Fruit fly (Drosophila melanogaster) Kc167 (cell line): Measurements from ENCODE around the gene cyr.

Experiments used
- Myc ChIP-seq: fragments of >200 bp; optimal IDR thresholded peaks from 2 replicates; lab custom pipeline; 2017; ENCODE audit warnings: missing external identifiers
- Sin3A ChIP-seq: fragments of >200 bp; optimal IDR thresholded peaks from 2 replicates; lab custom pipeline; 2018; ENCODE audit warnings: missing external identifiers
- h ChIP-seq: fragments of >200 bp; optimal IDR thresholded peaks from 3 replicates; lab custom pipeline; 2018; ENCODE audit warnings: missing external identifiers
- insv ChIP-seq: fragments of >200 bp; optimal IDR thresholded peaks from 3 replicates; lab custom pipeline; 2018; ENCODE audit warnings: missing external identifiers
- psq ChIP-seq: fragments of >200 bp; optimal IDR thresholded peaks from 2 replicates; lab custom pipeline; 2017; ENCODE audit warnings: missing external identifiers
- ttk ChIP-seq: sonication (Bioruptor generic); optimal IDR thresholded peaks from 2 replicates; lab custom pipeline; 2017; ENCODE audit warnings: missing external identifiers

cyr gene

dm6 chrX:8158942-8159472 lies 23.5 kb upstream of the cyr start:
- no peak for TF ChIP-seq Sin3A (lab: Kevin White, UChicago)
- TF ChIP-seq Myc (lab: Kevin White, UChicago) = no peak
- TF ChIP-seq psq (lab: Kevin White, UChicago) = no peak
- no peak for TF ChIP-seq h (lab: Kevin White, UChicago)
- TF ChIP-seq insv = no peak
- TF ChIP-seq ttk (lab: Kevin White, UChicago) = no peak

- TF ChIP-seq Myc (lab: Kevin White, UChicago) (no peak), insv (no peak), ttk (lab: Kevin White, UChicago) (no peak), h (lab: Kevin White, UChicago) (no peak), Sin3A (lab: Kevin White, UChicago) (no peak), psq (lab: Kevin White, UChicago) (no peak)
These were observed 21.8 kb upstream of the cyr start, which contains the start of the genes Traf6 and GIIIspla2 for dm6 chrX:8157294-8157693. Gene Traf6 (minus strand): TSS chrX:8157386. Gene GIIIspla2 (plus strand): TSS chrX:8157628.

DNA sequence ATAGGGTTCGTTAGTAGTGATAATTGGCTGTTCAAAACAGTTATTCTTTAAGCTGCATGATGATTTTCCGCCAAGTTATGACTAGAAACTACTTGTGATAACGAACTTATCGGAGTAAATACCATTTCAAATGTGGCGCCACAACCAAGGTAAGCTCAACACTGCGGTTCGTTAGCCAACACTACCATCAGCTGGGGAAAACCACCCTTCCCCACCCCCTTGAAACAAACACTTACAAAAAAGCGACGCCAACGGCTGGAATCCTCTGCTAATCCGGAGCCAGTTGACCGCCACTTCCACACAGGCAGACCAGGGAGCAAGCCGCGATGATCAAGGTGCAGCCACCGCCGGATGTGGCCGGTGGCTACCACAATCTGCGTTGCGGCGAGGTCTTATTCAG lies 17.2 kb upstream of the cyr start, which contains the start of gene CG18262:
CG18262 (plus strand) TSS at position 231 of the 400 bp plus-strand sequence.
- TF ChIP-seq ttk (lab: Kevin White, UChicago) = no peak
- no peak for TF ChIP-seq h (lab: Kevin White, UChicago)
- no peak for TF ChIP-seq Sin3A (lab: Kevin White, UChicago)
- no peak for TF ChIP-seq psq (lab: Kevin White, UChicago)
- no peak for TF ChIP-seq Myc (lab: Kevin White, UChicago)
- TF ChIP-seq insv = no peak

dm6 chrX:8152077-8152476 lies 16.6 kb upstream of the cyr start, which contains the start of gene Gbeta5:
Gene Gbeta5 (minus strand): TSS chrX:8152275.
- TF ChIP-seq ttk (lab: Kevin White, UChicago) (no peak), Myc (lab: Kevin White, UChicago) (no peak), Sin3A (lab: Kevin White, UChicago) (no peak), psq (lab: Kevin White, UChicago) (no peak), h (lab: Kevin White, UChicago) (no peak), insv (no peak)

- no peak for TF ChIP-seq Sin3A (lab: Kevin White, UChicago)
- TF ChIP-seq h (lab: Kevin White, UChicago) = no peak
- TF ChIP-seq Myc (lab: Kevin White, UChicago) = no peak
- no peak for TF ChIP-seq insv
- no peak for TF ChIP-seq psq (lab: Kevin White, UChicago)
- TF ChIP-seq ttk (lab: Kevin White, UChicago) = no peak
These were observed 13.0 kb upstream of the cyr start, which contains the start of gene CG10959 for dm6 chrX:8148556-8148955. Gene CG10959 (plus strand): TSS chrX:8148783.

dm6 chrX:8147649-8148048 lies 12.1 kb upstream of the cyr start, which contains the start of gene CG15336:
Gene CG15336 (plus strand): TSS chrX:8147949.
- TF ChIP-seq Myc (lab: Kevin White, UChicago) (no peak), psq (lab: Kevin White, UChicago) (no peak), ttk (lab: Kevin White, UChicago) (no peak), insv (no peak), h (lab: Kevin White, UChicago) (no peak), Sin3A (lab: Kevin White, UChicago) (no peak)

dm6 chrX:8145501-8146157 lies 10.1 kb upstream of the cyr start, which contains the start of the genes alpha-PheRS and CG2129:
Gene alpha-PheRS (minus strand): TSS chrX:8145602.
Gene CG2129 (plus strand): TSS chrX:8145839.
- TF ChIP-seq insv = no peak
- TF ChIP-seq ttk (lab: Kevin White, UChicago) = no peak

dm6 chrX:8143537-8143936 lies 8.0 kb upstream of the cyr start, which contains the start of gene CG17982:
Gene CG17982 (minus strand): TSS chrX:8143835.
- TF ChIP-seq Myc (lab: Kevin White, UChicago) = no peak
- TF ChIP-seq psq (lab: Kevin White, UChicago) = peak; percentile 13

DNA sequence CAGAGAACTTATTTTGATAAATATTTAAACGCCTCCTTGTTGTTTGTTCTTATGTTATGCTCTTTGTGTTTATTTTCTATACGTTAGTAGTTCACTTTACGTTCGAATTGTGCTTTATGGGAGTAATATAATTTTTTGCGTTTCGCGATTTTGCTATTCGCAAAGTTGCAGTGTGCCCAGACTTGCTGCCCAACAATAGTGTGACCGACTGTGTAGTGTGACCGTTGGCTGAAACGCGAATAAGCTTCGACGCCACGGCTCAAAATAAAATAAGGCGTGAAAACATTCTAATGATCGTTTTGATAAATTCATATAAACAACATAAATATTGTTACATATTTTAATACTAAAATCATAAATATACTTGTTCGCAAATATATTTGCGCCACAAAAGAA lies 6.6 kb upstream of the cyr start, which contains the start of gene Smox:
Smox (minus strand) TSS at position 213 of the 396 bp plus-strand sequence.
- no peak for TF ChIP-seq ttk (lab: Kevin White, UChicago)
- no peak for TF ChIP-seq insv
- no peak for TF ChIP-seq Sin3A (lab: Kevin White, UChicago)
- TF ChIP-seq psq (lab: Kevin White, UChicago) = no peak
- no peak for TF ChIP-seq h (lab: Kevin White, UChicago)
- TF ChIP-seq Myc (lab: Kevin White, UChicago) = no peak

DNA sequence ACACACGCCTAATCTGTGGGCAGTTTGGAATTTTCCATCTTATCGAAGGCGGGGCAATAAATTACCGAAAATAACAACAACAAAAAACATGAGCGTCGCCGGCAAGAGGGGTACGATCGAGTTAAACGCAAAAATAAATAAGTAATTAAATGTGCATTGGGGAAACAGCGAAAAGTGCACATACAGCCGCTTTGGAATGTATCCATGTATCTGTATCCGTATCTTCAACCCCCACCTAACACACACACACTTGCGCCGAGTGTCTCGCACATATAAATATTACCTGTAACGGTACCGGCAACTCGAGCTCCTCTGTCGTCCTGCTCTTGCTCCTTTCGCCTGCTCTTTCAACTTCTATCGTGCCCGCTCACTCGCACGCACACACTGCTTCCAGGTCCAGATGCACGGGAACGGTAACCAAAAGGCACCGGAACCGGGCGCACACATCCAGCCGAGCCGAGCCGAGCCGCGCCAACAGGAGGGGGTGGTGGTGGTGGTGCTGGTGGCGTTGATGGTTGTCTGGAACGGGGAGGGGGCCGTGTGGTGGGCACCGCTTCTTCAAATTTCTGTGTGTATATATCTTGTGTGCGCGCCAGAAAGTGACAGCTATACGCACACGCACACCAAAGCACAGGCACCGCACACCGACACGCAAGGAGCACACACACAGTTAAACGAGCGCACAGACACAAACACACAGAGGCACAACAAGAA lies 6.0 kb upstream of the cyr start:
- TF ChIP-seq h (lab: Kevin White, UChicago) (no peak), Sin3A (lab: Kevin White, UChicago) (no peak), Myc (lab: Kevin White, UChicago) (no peak), ttk (lab: Kevin White, UChicago) (no peak), psq (lab: Kevin White, UChicago) (no peak), insv (no peak)

DNA sequence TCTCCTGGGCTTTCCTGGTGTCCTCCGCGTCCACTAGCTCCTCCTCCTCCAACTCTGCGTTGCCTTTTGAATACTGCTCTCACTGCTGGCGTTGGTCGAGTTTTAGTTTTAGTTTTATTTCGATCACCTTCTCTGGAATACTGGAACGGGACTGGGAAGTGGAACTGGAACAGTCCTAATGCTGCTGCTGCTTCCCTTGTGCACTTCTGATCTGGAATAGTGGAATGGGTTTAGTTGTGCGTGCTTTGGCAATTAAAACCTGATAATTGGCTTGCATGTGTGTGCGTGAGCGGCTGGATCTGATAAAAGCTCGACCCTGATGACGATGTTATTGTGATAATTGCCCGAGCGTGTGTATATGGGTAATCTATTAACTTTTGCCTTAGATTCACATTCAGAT lies 5.2 kb upstream of the cyr start:
- TF ChIP-seq h (lab: Kevin White, UChicago) (no peak), Myc (lab: Kevin White, UChicago) (no peak)
